Fruit fly (Drosophila melanogaster) whole organism, pupa: Measurements from ENCODE around the gene GstZ1.

ENCODE experiments used
- CG4496 ChIP-seq: fragments of 200-800 bp; sonication (Bioruptor generic); IDR thresholded peaks from 3 replicates; pipeline ENCODE4 v1.3.6; 2022; ENCODE audit warnings: missing biosample characterization, missing genetic modification characterization
- CG8301 ChIP-seq: fragments of 200-800 bp; sonication (Bioruptor generic); optimal IDR thresholded peaks from 2 replicates; lab custom pipeline; 2018; ENCODE audit warnings: missing biosample characterization, mild to moderate bottlenecking, missing genetic modification characterization

dm6 chr3R:9427328-9427727 is 29.0 kb downstream of the GstZ1 start:
- no peak for TF ChIP-seq CG4496 (GFP tag; lab: Robert Waterston, UW)
- no peak for TF ChIP-seq CG8301 (tag; lab: Kevin White, UChicago)
